Worm (Caenorhabditis elegans): Measurements from ENCODE around the gene F55F3.4.

F55F3.4 gene

DNA sequence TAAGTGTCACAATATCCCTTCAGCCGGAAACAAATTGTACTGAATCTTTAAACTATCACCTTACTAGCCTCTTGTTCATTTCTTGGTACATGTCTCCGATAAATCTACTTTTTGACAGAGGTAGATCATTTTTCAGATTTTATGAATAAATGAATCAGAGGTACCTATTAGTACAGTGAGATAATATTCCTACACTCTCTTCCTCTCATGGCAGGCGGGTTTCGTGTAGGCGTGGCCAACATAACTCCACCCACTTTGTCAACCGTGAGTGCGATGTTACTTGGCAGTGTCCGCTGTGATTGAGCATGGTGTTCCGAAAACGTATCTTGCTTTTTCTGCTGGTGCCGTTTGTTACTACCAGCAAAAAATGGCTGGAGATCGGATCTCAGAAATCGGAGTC, at the start of gene F55F3.4:
Gene F55F3.4, plus strand, starts transcription at position 301 of the 400 bp plus-strand sequence.
- no peak for TF ChIP-seq F37D6.2 (tag; optimal IDR thresholded peaks at IDR 0.05)

DNA sequence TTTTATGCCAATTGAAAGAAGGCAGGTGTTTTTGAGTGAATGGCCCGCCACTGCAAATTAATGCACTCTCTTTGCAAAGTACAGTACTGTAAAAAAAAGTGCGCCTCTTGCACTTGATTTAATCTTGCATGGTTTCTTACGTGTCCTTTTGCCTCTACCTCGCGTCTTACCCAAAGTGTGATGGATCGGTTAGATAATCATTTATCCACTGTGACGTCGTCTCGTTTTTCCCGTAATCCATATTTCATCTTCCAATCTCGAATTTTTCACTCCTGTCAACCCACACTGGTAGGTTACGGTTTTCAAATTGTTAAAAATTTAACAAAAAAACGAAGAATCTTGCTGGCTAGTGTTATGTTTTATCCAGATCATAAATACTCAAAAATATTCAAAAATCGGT, 48.7 kb upstream of the F55F3.4 start:
- TF ChIP-seq egl-27 (tag; optimal IDR thresholded peaks at IDR 0.05) (no peak), unc-62 (GFP tag; optimal IDR thresholded peaks at IDR 0.05 in 1 of 2) (peak in 1 of 2 experiments; percentile 70), unc-62 (tag; optimal IDR thresholded peaks at IDR 0.05) (no peak), nhr-48 (tag; optimal IDR thresholded peaks at IDR 0.05) (peak; percentile 28)

DNA sequence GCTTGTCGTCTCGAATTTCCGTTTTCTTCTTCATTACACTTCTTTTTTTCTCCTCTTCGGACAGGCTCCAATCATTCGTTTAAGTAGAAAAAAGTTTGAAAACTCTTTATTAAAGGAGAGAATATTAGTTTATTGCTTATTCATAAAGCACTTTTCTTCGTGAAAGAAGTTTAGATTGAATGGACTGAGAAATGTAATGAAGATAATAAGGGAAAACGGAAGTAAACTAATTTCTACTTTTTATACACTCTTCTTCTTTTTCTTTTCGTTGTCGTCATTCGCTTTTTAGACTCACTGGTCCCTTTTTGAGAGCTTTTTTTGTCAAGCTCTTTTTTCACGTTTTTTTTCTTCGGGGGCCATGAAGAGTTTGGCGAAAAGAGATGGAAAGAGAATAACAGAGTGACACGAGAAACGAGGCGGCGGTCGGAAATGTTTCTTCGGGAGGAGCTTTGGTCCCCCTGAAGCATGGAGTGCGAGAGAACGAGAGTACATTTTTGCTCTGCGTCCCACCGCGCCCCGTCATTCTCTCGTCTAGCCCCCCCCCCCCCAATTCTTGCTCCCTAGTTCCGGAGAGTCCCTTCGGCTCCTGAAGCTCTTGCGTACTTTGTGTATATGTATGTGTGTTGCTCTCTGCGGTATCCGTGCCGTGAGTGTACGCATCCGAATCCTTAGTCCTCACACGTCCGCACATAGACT, 46.1 kb upstream of the F55F3.4 start:
- TF ChIP-seq tra-1 (GFP tag; IDR thresholded peaks at IDR 0.05): peak; percentile 43; the same call in 1 of the 2 replicates
- peak; percentile 94 for TF ChIP-seq set-16 (GFP tag; IDR thresholded peaks at IDR 0.05)
- TF ChIP-seq dmd-6 (GFP tag; IDR thresholded peaks at IDR 0.05): peak; percentile 41
- TF ChIP-seq mdl-1 (tag; optimal IDR thresholded peaks at IDR 0.05): peak; percentile 42 to 69
- TF ChIP-seq ctbp-1 (GFP tag; IDR thresholded peaks at IDR 0.05): peak; percentile 90
- peak; percentile 66 for TF ChIP-seq hlh-11 (tag; optimal IDR thresholded peaks at IDR 0.05)
- peak in 1 of 2 experiments; percentile 98 for TF ChIP-seq unc-62 (GFP tag; optimal IDR thresholded peaks at IDR 0.05 in 1 of 2)
- TF ChIP-seq unc-62 (tag; optimal IDR thresholded peaks at IDR 0.05): no peak
- TF ChIP-seq jun-1 (tag; optimal IDR thresholded peaks at IDR 0.05): no peak
- TF ChIP-seq lsy-2 (tag; optimal IDR thresholded peaks at IDR 0.05): peak in 1 of 2 experiments; percentile 13
- TF ChIP-seq T26A8.4 (GFP tag; IDR thresholded peaks at IDR 0.05): 0 out of 2 replicates have a peak, but pooled peaks have one; percentile 22
- TF ChIP-seq fkh-10 (GFP tag; optimal IDR thresholded peaks at IDR 0.05): peak; percentile 61
- TF ChIP-seq ces-1 (GFP tag; optimal IDR thresholded peaks at IDR 0.05): peak; percentile 89
- peak; percentile 73 for TF ChIP-seq hmg-1.1 (GFP tag; IDR thresholded peaks at IDR 0.05)
- no peak for TF ChIP-seq unc-130 (GFP tag; optimal IDR thresholded peaks at IDR 0.05)
- TF ChIP-seq rbr-2 (tag; optimal IDR thresholded peaks at IDR 0.05): peak; percentile 43
- no peak for TF ChIP-seq spr-1 (tag; optimal IDR thresholded peaks at IDR 0.05)
- TF ChIP-seq hif-1 (tag; optimal IDR thresholded peaks at IDR 0.05): peak in 1 of 2 experiments; percentile 25
- TF ChIP-seq lin-1 (GFP tag; IDR thresholded peaks at IDR 0.05): 0 out of 2 replicates have a peak, but pooled peaks have one; percentile 13
- peak; percentile 23 for TF ChIP-seq mxl-3 (GFP tag; optimal IDR thresholded peaks at IDR 0.05)
- no peak for TF ChIP-seq php-3 (GFP tag; IDR thresholded peaks at IDR 0.05)
- no peak for TF ChIP-seq ceh-82 (tag; optimal IDR thresholded peaks at IDR 0.05)
- peak; percentile 59 for TF ChIP-seq mep-1 (tag; optimal IDR thresholded peaks at IDR 0.05)
- TF ChIP-seq ceh-28 (tag; optimal IDR thresholded peaks at IDR 0.05): no peak
- peak; percentile 20 for TF ChIP-seq hlh-30 (tag; optimal IDR thresholded peaks at IDR 0.05; ENCODE audit: insufficient read depth)

DNA sequence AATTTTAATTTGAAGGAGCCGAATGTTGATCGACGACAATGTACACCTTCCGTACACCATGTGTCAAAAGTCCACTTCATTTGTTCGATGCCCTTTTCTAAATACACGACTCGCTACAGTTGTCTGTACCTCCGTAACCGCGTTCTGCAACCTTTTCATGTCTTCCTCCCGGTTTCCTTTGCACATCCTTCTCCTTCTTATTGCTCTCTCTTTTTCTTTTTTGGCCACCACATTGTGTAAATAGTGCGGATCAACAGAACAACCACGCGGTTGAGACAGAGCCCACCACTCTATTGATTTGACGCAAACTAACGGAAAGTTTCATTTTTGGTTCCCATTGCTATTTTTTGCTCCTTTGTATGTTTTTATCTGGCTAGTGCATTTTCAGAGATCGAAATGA, 42.0 kb upstream of the F55F3.4 start:
- TF ChIP-seq rbr-2 (tag; optimal IDR thresholded peaks at IDR 0.05) (no peak), duxl-1 (tag; optimal IDR thresholded peaks at IDR 0.05; ENCODE audit: poor library complexity) (no peak), fkh-10 (GFP tag; optimal IDR thresholded peaks at IDR 0.05) (no peak), daf-16 (GFP tag; optimal IDR thresholded peaks at IDR 0.05) (no peak), daf-16 (tag; optimal IDR thresholded peaks at IDR 0.05) (no peak), nhr-102 (tag; optimal IDR thresholded peaks at IDR 0.05) (no peak), nhr-77 (tag; optimal IDR thresholded peaks at IDR 0.05) (no peak)
